Fruit fly (Drosophila melanogaster) whole organism, prepupa: ENCODE data around the gene Sodh2.

ENCODE experiments used
- CG10631 ChIP-seq: fragments of 200-800 bp; sonication (Bioruptor generic); optimal IDR thresholded peaks from 2 replicates; lab custom pipeline; 2016; ENCODE audit warnings: missing biosample characterization, missing genetic modification characterization
- CG11294 ChIP-seq: fragments of 200-800 bp; sonication (Bioruptor generic); IDR thresholded peaks from 2 replicates; pipeline ENCODE4 v1.3.6; 2022; ENCODE audit warnings: missing biosample characterization, missing genetic modification characterization
- CG11902 ChIP-seq: fragments of 200-800 bp; sonication (Bioruptor generic); optimal IDR thresholded peaks from 3 replicates; lab custom pipeline; 2016; ENCODE audit warnings: missing biosample characterization, missing genetic modification characterization
- CG15336 ChIP-seq: fragments of 200-800 bp; sonication (Bioruptor generic); IDR thresholded peaks from 2 replicates; pipeline ENCODE4 v1.3.6; 2022; ENCODE audit warnings: missing biosample characterization, missing genetic modification characterization
- CG1621 ChIP-seq: fragments of 200-800 bp; sonication (Bioruptor generic); optimal IDR thresholded peaks from 3 replicates; lab custom pipeline; 2018; ENCODE audit warnings: missing biosample characterization, mild to moderate bottlenecking, missing genetic modification characterization
- CG3032 ChIP-seq: fragments of 200-800 bp; optimal IDR thresholded peaks from 2 replicates; lab custom pipeline; 2019; ENCODE audit warnings: missing biosample characterization, mild to moderate bottlenecking, missing genetic modification characterization, moderate library complexity
- CG31627 ChIP-seq: fragments of 200-800 bp; sonication (Bioruptor generic); optimal IDR thresholded peaks from 3 replicates; lab custom pipeline; 2016; ENCODE audit warnings: missing biosample characterization, missing genetic modification characterization
- CG32006 ChIP-seq: fragments of 200-800 bp; sonication (Bioruptor generic); optimal IDR thresholded peaks from 3 replicates; lab custom pipeline; 2017; ENCODE audit warnings: missing biosample characterization, mild to moderate bottlenecking, missing genetic modification characterization
- CG34406 ChIP-seq: fragments of 200-800 bp; sonication (Bioruptor generic); optimal IDR thresholded peaks from 3 replicates; lab custom pipeline; 2016; ENCODE audit warnings: missing biosample characterization, missing genetic modification characterization
- CG3919 ChIP-seq: fragments of 200-800 bp; sonication (Bioruptor generic); optimal IDR thresholded peaks from 3 replicates; lab custom pipeline; 2016; ENCODE audit warnings: missing biosample characterization, missing genetic modification characterization
- CG4318 ChIP-seq: fragments of 200-800 bp; sonication (Bioruptor generic); optimal IDR thresholded peaks from 3 replicates; lab custom pipeline; 2017; ENCODE audit warnings: missing biosample characterization, mild to moderate bottlenecking, missing genetic modification characterization
- CG6276 ChIP-seq: fragments of 200-800 bp; sonication (Bioruptor generic); optimal IDR thresholded peaks from 2 replicates; lab custom pipeline; 2017; ENCODE audit warnings: missing biosample characterization, mild to moderate bottlenecking, missing genetic modification characterization
- CG6792 ChIP-seq: fragments of 200-800 bp; sonication (Bioruptor generic); optimal IDR thresholded peaks from 3 replicates; lab custom pipeline; 2016; ENCODE audit warnings: missing biosample characterization, missing genetic modification characterization
- CG6854 ChIP-seq: fragments of 200-800 bp; sonication (Bioruptor generic); optimal IDR thresholded peaks from 2 replicates; lab custom pipeline; 2017; ENCODE audit warnings: missing biosample characterization, mild to moderate bottlenecking, missing genetic modification characterization
- CG8119 ChIP-seq: fragments of 200-800 bp; sonication (Bioruptor generic); IDR thresholded peaks from 3 replicates; pipeline ENCODE4 v1.3.6; 2022; ENCODE audit warnings: missing biosample characterization, missing genetic modification characterization
- CG8319 ChIP-seq: fragments of 200-800 bp; sonication (Bioruptor generic); optimal IDR thresholded peaks from 3 replicates; lab custom pipeline; 2016; ENCODE audit warnings: missing biosample characterization, missing genetic modification characterization
- CG8632 ChIP-seq: fragments of 200-800 bp; sonication (Bioruptor generic); optimal IDR thresholded peaks from 3 replicates; lab custom pipeline; 2016; ENCODE audit warnings: missing biosample characterization, missing genetic modification characterization
- CG9139 ChIP-seq: fragments of 200-800 bp; sonication (Bioruptor generic); optimal IDR thresholded peaks from 3 replicates; lab custom pipeline; 2017; ENCODE audit warnings: missing biosample characterization, mild to moderate bottlenecking, missing genetic modification characterization
- Eip75B ChIP-seq: fragments of 200-800 bp; sonication (Bioruptor generic); optimal IDR thresholded peaks from 3 replicates; lab custom pipeline; 2016; ENCODE audit warnings: missing biosample characterization, missing genetic modification characterization
- Eip78C ChIP-seq: fragments of 200-800 bp; sonication (Bioruptor generic); peaks from one replicate; lab custom pipeline; 2016; ENCODE audit warnings: missing biosample characterization, missing genetic modification characterization
- Eip93F ChIP-seq: fragments of 200-800 bp; sonication (Bioruptor generic); optimal IDR thresholded peaks from 2 replicates; lab custom pipeline; 2016; ENCODE audit warnings: missing biosample characterization, mild to moderate bottlenecking, missing genetic modification characterization
- Ets21C ChIP-seq: fragments of 200-800 bp; sonication (Bioruptor generic); optimal IDR thresholded peaks from 3 replicates; lab custom pipeline; 2016; ENCODE audit warnings: missing biosample characterization, missing genetic modification characterization
- Ets96B ChIP-seq: fragments of 200-800 bp; optimal IDR thresholded peaks from 2 replicates; lab custom pipeline; 2019; ENCODE audit warnings: missing biosample characterization, mild to moderate bottlenecking, missing genetic modification characterization, moderate library complexity
- Gug ChIP-seq: fragments of 200-800 bp; sonication (Bioruptor generic); IDR thresholded peaks from 2 replicates; pipeline ENCODE4 v1.3.6; 2022; ENCODE audit warnings: missing biosample characterization, missing genetic modification characterization
- Hr38 ChIP-seq: sonication (Bioruptor generic); optimal IDR thresholded peaks from 2 replicates; lab custom pipeline; 2016; ENCODE audit warnings: missing biosample characterization, missing genetic modification characterization
- Hr39 ChIP-seq: fragments of 200-800 bp; sonication (Bioruptor generic); optimal IDR thresholded peaks from 2 replicates; lab custom pipeline; 2016; ENCODE audit warnings: missing biosample characterization, missing genetic modification characterization
- Hr4 ChIP-seq: fragments of 200-800 bp; sonication (Bioruptor generic); optimal IDR thresholded peaks from 3 replicates; lab custom pipeline; 2016; ENCODE audit warnings: missing biosample characterization, missing genetic modification characterization
- Lpt ChIP-seq: fragments of 200-800 bp; sonication (Bioruptor generic); optimal IDR thresholded peaks from 3 replicates; lab custom pipeline; 2016; ENCODE audit warnings: missing biosample characterization, missing genetic modification characterization
- Met ChIP-seq: fragments of 200-800 bp; sonication (Bioruptor generic); optimal IDR thresholded peaks from 3 replicates; lab custom pipeline; 2016; ENCODE audit warnings: missing biosample characterization, missing genetic modification characterization
- OdsH ChIP-seq: fragments of 200-800 bp; sonication (Bioruptor generic); optimal IDR thresholded peaks from 3 replicates; lab custom pipeline; 2016; ENCODE audit warnings: missing biosample characterization, missing genetic modification characterization
- Smox ChIP-seq: fragments of 200-800 bp; sonication (Bioruptor generic); optimal IDR thresholded peaks from 3 replicates; lab custom pipeline; 2016; ENCODE audit warnings: missing biosample characterization, missing genetic modification characterization
- Sox102F ChIP-seq: fragments of 200-800 bp; sonication (Bioruptor generic); optimal IDR thresholded peaks from 2 replicates; lab custom pipeline; 2016; ENCODE audit warnings: missing biosample characterization, mild to moderate bottlenecking, missing genetic modification characterization
- Sox14 ChIP-seq: fragments of 200-800 bp; sonication (Bioruptor generic); optimal IDR thresholded peaks from 3 replicates; lab custom pipeline; 2016; ENCODE audit warnings: missing biosample characterization, missing genetic modification characterization
- acj6 ChIP-seq: fragments of 200-800 bp; sonication (Bioruptor generic); optimal IDR thresholded peaks from 3 replicates; lab custom pipeline; 2016; ENCODE audit warnings: missing biosample characterization, missing genetic modification characterization
- cyc ChIP-seq: fragments of 200-800 bp; sonication (Bioruptor generic); optimal IDR thresholded peaks from 3 replicates; lab custom pipeline; 2016; ENCODE audit warnings: missing biosample characterization, missing genetic modification characterization
- dac ChIP-seq: fragments of 200-800 bp; sonication (Bioruptor generic); optimal IDR thresholded peaks from 2 replicates; lab custom pipeline; 2017; ENCODE audit warnings: missing biosample characterization, mild to moderate bottlenecking, missing genetic modification characterization
- dsx ChIP-seq: fragments of 200-800 bp; optimal IDR thresholded peaks from 3 replicates; lab custom pipeline; 2019; ENCODE audit warnings: missing biosample characterization, mild to moderate bottlenecking, missing genetic modification characterization, moderate library complexity; ENCODE audit not compliant: poor library complexity, severe bottlenecking
- eg ChIP-seq: fragments of 200-800 bp; sonication (Bioruptor generic); IDR thresholded peaks from 3 replicates; pipeline ENCODE4 v1.3.6; 2022; ENCODE audit warnings: missing biosample characterization, missing genetic modification characterization
- esn ChIP-seq: fragments of 200-800 bp; sonication (Bioruptor generic); optimal IDR thresholded peaks from 2 replicates; lab custom pipeline; 2016; ENCODE audit warnings: missing biosample characterization, mild to moderate bottlenecking, missing genetic modification characterization, moderate library complexity
- fd59A ChIP-seq: fragments of 200-800 bp; sonication (Bioruptor generic); optimal IDR thresholded peaks from 2 replicates; lab custom pipeline; 2017; ENCODE audit warnings: missing biosample characterization, mild to moderate bottlenecking, missing genetic modification characterization, missing genetic modification reagents
- fd85E ChIP-seq: fragments of 200-800 bp; sonication (Bioruptor generic); optimal IDR thresholded peaks from 3 replicates; lab custom pipeline; 2016; ENCODE audit warnings: missing biosample characterization, missing genetic modification characterization
- fkh ChIP-seq: fragments of 200-800 bp; sonication (Bioruptor generic); optimal IDR thresholded peaks from 3 replicates; lab custom pipeline; 2017; ENCODE audit warnings: missing biosample characterization, mild to moderate bottlenecking, missing genetic modification characterization, moderate library complexity
- lz ChIP-seq: fragments of 200-800 bp; sonication (Bioruptor generic); optimal IDR thresholded peaks from 3 replicates; lab custom pipeline; 2016; ENCODE audit warnings: missing biosample characterization, missing genetic modification characterization
- pdm3 ChIP-seq: fragments of 200-800 bp; sonication (Bioruptor generic); optimal IDR thresholded peaks from 3 replicates; lab custom pipeline; 2016; ENCODE audit warnings: missing biosample characterization, missing genetic modification characterization
- salr ChIP-seq, 2 experiments: fragments of 200-800 bp; sonication (Bioruptor generic); optimal IDR thresholded peaks; 3 replicates each; lab custom pipeline; 2016 to 2018; ENCODE audit warnings: missing biosample characterization in 2 of 2, missing genetic modification characterization in 2 of 2, mild to moderate bottlenecking in 1 of 2
- spab ChIP-seq: fragments of 200-800 bp; sonication (Bioruptor generic); optimal IDR thresholded peaks from 2 replicates; lab custom pipeline; 2017; ENCODE audit warnings: missing biosample characterization, mild to moderate bottlenecking, missing genetic modification characterization, missing genetic modification reagents
- ss ChIP-seq, 2 experiments: fragments of 200-800 bp; sonication (Bioruptor generic); optimal IDR thresholded peaks; 2 replicates in 1 of 2; 3 replicates in 1 of 2; lab custom pipeline; 2017 to 2018; ENCODE audit warnings: mild to moderate bottlenecking in 2 of 2, missing biosample characterization in 2 of 2, missing genetic modification characterization in 2 of 2, moderate library complexity in 1 of 2
- svp ChIP-seq: fragments of 200-800 bp; sonication (Bioruptor generic); peaks from one replicate; lab custom pipeline; 2016; ENCODE audit warnings: missing biosample characterization, missing genetic modification characterization
- topi ChIP-seq: fragments of 200-800 bp; sonication (Bioruptor generic); optimal IDR thresholded peaks from 3 replicates; lab custom pipeline; 2016; ENCODE audit warnings: missing biosample characterization, missing genetic modification characterization
- vri ChIP-seq: fragments of 200-800 bp; sonication (Bioruptor generic); optimal IDR thresholded peaks from 3 replicates; lab custom pipeline; 2016; ENCODE audit warnings: missing biosample characterization, mild to moderate bottlenecking, missing genetic modification characterization

Sodh2 gene

dm6 chr3R:10842422-10842821 lies 33.8 kb upstream of the Sodh2 start (continued):
- TF ChIP-seq Hr39 = no peak
- TF ChIP-seq, all 60 proteins: peak for 14

- TF ChIP-seq Sox14 (GFP tag; lab: Kevin White, UChicago) = peak; percentile 88
- peak; percentile 89 for TF ChIP-seq CG8632 (GFP tag; lab: Kevin White, UChicago)
- TF ChIP-seq CG1621 (tag; lab: Kevin White, UChicago) = peak; percentile 86
- peak; percentile 77 for TF ChIP-seq CG31627 (GFP tag; lab: Kevin White, UChicago)
- TF ChIP-seq Eip75B = peak; percentile 86
- TF ChIP-seq fd85E (GFP tag; lab: Kevin White, UChicago) = peak; percentile 81
- TF ChIP-seq Sox102F (GFP tag; lab: Kevin White, UChicago) = peak; percentile 91
- peak; percentile 84 for TF ChIP-seq CG6792
- TF ChIP-seq Eip93F (GFP tag; lab: Kevin White, UChicago) = peak; percentile 90
- TF ChIP-seq CG32006 (GFP tag; lab: Kevin White, UChicago) = peak; percentile 96
- peak; percentile 90 for TF ChIP-seq Smox (GFP tag; lab: Kevin White, UChicago)
- peak; percentile 90 for TF ChIP-seq CG34406 (GFP tag; lab: Kevin White, UChicago)
- TF ChIP-seq CG6854 (GFP tag; lab: Kevin White, UChicago) = peak; percentile 92
- TF ChIP-seq CG11294 (GFP tag; lab: Robert Waterston, UW) = peak; percentile 93
- peak; percentile 97 for TF ChIP-seq CG6276 (GFP tag; lab: Kevin White, UChicago)
- peak; percentile 92 for TF ChIP-seq CG10631
- peak; percentile 92 for TF ChIP-seq CG4318 (GFP tag; lab: Kevin White, UChicago)
- TF ChIP-seq cyc = peak; percentile 77
- TF ChIP-seq Ets21C (GFP tag; lab: Kevin White, UChicago) = peak; percentile 69
- TF ChIP-seq svp = peak; percentile 93
- TF ChIP-seq CG11902 (GFP tag; lab: Kevin White, UChicago) = peak; percentile 71
- peak; percentile 94 for TF ChIP-seq Gug (GFP tag; lab: Robert Waterston, UW)
- TF ChIP-seq topi (GFP tag; lab: Kevin White, UChicago) = peak; percentile 92
- TF ChIP-seq pdm3 = peak; percentile 89
- peak; percentile 93 for TF ChIP-seq CG3032
- TF ChIP-seq Eip78C = peak; percentile 97
- TF ChIP-seq acj6 (GFP tag; lab: Kevin White, UChicago) = peak; percentile 90
- TF ChIP-seq vri (GFP tag; lab: Kevin White, UChicago) = peak; percentile 80
- peak; percentile 93 for TF ChIP-seq Lpt
- TF ChIP-seq fd59A (GFP tag; lab: Kevin White, UChicago) = peak; percentile 78
- TF ChIP-seq OdsH = peak; percentile 92
- TF ChIP-seq dsx (GFP tag; lab: Kevin White, UChicago) = peak; percentile 87
- peak; percentile 83 to 94 for TF ChIP-seq salr (GFP tag; optimal IDR thresholded peaks at IDR 0.05; lab: Kevin White, UChicago)
- peak; percentile 95 for TF ChIP-seq CG3919 (GFP tag; lab: Kevin White, UChicago)
- peak; percentile 88 for TF ChIP-seq CG9139 (GFP tag; lab: Kevin White, UChicago)
- TF ChIP-seq esn = peak; percentile 92
- peak; percentile 83 for TF ChIP-seq lz
- TF ChIP-seq CG8119 = peak; percentile 96
- peak; percentile 70 for TF ChIP-seq CG8319 (GFP tag; lab: Kevin White, UChicago)
- TF ChIP-seq eg (GFP tag; lab: Robert Waterston, UW) = peak; percentile 95
- peak; percentile 82 for TF ChIP-seq dac (GFP tag; lab: Kevin White, UChicago)
- peak; percentile 98 for TF ChIP-seq Ets96B (tag; lab: Kevin White, UChicago)
- TF ChIP-seq Met (GFP tag; lab: Kevin White, UChicago) = peak; percentile 91
- TF ChIP-seq spab = peak; percentile 95
- TF ChIP-seq Hr38 (GFP tag; lab: Kevin White, UChicago) = no peak
- TF ChIP-seq fkh (GFP tag; lab: Kevin White, UChicago) = peak; percentile 30
- peak; percentile 97 for TF ChIP-seq CG15336 (GFP tag; lab: Robert Waterston, UW)
- TF ChIP-seq ss (GFP tag; optimal IDR thresholded peaks at IDR 0.05; lab: Kevin White, UChicago) = peak; percentile 89 to 92
- peak; percentile 91 for TF ChIP-seq Hr4 (GFP tag; lab: Kevin White, UChicago)
Observed at dm6 chr3R:10849515-10849973, 26.6 kb upstream of the Sodh2 start, which contains the start of gene CG42394. CG42394 (plus strand) TSS chr3R:10849825.
